Worm (Caenorhabditis elegans) whole organism, young adult: ENCODE measurements around the gene dnpp-1.

Experiments
- B0261.1 ChIP-seq: sonication (generic microtip); optimal IDR thresholded peaks from 2 replicates; lab custom pipeline; 2016; ENCODE audit warnings: mild to moderate bottlenecking, missing genetic modification characterization, moderate library complexity, missing compliant biosample characterization
- C06A6.2 ChIP-seq: fragments of 200-800 bp; sonication (Bioruptor generic); conservative IDR thresholded peaks from 2 replicates; pipeline ENCODE4 v1.3.6; 2022; ENCODE audit warnings: missing genetic modification characterization, missing compliant biosample characterization
- D2030.7 ChIP-seq: fragments of 200-800 bp; sonication (Bioruptor generic); IDR thresholded peaks from 2 replicates; pipeline ENCODE4 v1.3.6; 2022; ENCODE audit warnings: missing genetic modification reagents, missing genetic modification characterization, missing compliant biosample characterization
- F22D6.2 ChIP-seq: sonication (generic microtip); optimal IDR thresholded peaks from 2 replicates; lab custom pipeline; 2016; ENCODE audit warnings: mild to moderate bottlenecking, missing genetic modification characterization, missing compliant biosample characterization
- F49E8.2 ChIP-seq: sonication (generic microtip); optimal IDR thresholded peaks from 3 replicates; lab custom pipeline; 2017; ENCODE audit warnings: missing genetic modification characterization, mild to moderate bottlenecking, missing compliant biosample characterization, antibody characterized with exemption, moderate library complexity; ENCODE audit not compliant: insufficient read depth
- F52B5.7 ChIP-seq: sonication (generic microtip); optimal IDR thresholded peaks from 2 replicates; lab custom pipeline; 2016; ENCODE audit warnings: mild to moderate bottlenecking, missing genetic modification characterization, missing compliant biosample characterization
- F55B11.4 ChIP-seq: sonication (generic microtip); optimal IDR thresholded peaks from 2 replicates; lab custom pipeline; 2016; ENCODE audit warnings: missing compliant biosample characterization, missing genetic modification characterization, borderline replicate concordance; ENCODE audit not compliant: insufficient read depth
- F57A8.1 ChIP-seq: fragments of 200-800 bp; sonication (Bioruptor generic); optimal IDR thresholded peaks from 2 replicates; lab custom pipeline; 2018; ENCODE audit warnings: mild to moderate bottlenecking, missing genetic modification characterization, moderate library complexity, missing compliant biosample characterization
- F57C9.4 ChIP-seq: sonication (generic microtip); optimal IDR thresholded peaks from 2 replicates; lab custom pipeline; 2017; ENCODE audit warnings: mild to moderate bottlenecking, missing genetic modification characterization, missing compliant biosample characterization
- Y53G8AR.9 ChIP-seq: fragments of 200-800 bp; sonication (Bioruptor generic); conservative IDR thresholded peaks from 2 replicates; pipeline ENCODE4 v1.3.6; 2022; ENCODE audit warnings: missing genetic modification reagents, missing genetic modification characterization, missing compliant biosample characterization
- Y56A3A.18 ChIP-seq: fragments of 200-800 bp; sonication (Bioruptor generic); IDR thresholded peaks from 2 replicates; pipeline ENCODE4 v1.3.6; 2022; ENCODE audit warnings: missing genetic modification reagents, missing genetic modification characterization, missing compliant biosample characterization
- akir-1 ChIP-seq: fragments of 200-800 bp; sonication (Bioruptor generic); optimal IDR thresholded peaks from 2 replicates; lab custom pipeline; 2018; ENCODE audit warnings: mild to moderate bottlenecking, missing genetic modification characterization, moderate library complexity, missing compliant biosample characterization
- aptf-2 ChIP-seq: fragments of 200-800 bp; sonication (Bioruptor generic); conservative IDR thresholded peaks from 2 replicates; pipeline ENCODE4 v1.3.6; 2022; ENCODE audit warnings: missing genetic modification reagents, missing genetic modification characterization, missing compliant biosample characterization
- attf-3 ChIP-seq: fragments of 200-800 bp; sonication (Bioruptor generic); conservative IDR thresholded peaks from 2 replicates; pipeline ENCODE4 v1.3.6; 2022; ENCODE audit warnings: missing genetic modification reagents, missing genetic modification characterization, missing compliant biosample characterization
- bed-2 ChIP-seq: fragments of 200-800 bp; sonication (Bioruptor generic); IDR thresholded peaks from 2 replicates; pipeline ENCODE4 v1.3.6; 2022; ENCODE audit warnings: missing genetic modification reagents, missing genetic modification characterization, missing compliant biosample characterization
- cebp-2 ChIP-seq: fragments of 200-800 bp; sonication (Bioruptor generic); IDR thresholded peaks from 2 replicates; pipeline ENCODE4 v1.3.6; 2022; ENCODE audit warnings: missing genetic modification characterization, missing compliant biosample characterization
- ceh-100 ChIP-seq: fragments of 200-800 bp; sonication (Bioruptor generic); IDR thresholded peaks from 2 replicates; pipeline ENCODE4 v1.3.6; 2022; ENCODE audit warnings: missing genetic modification reagents, missing genetic modification characterization, missing compliant biosample characterization
- ceh-40 ChIP-seq: fragments of 200-800 bp; sonication (Bioruptor generic); IDR thresholded peaks from 2 replicates; pipeline ENCODE4 v1.3.6; 2022; ENCODE audit warnings: missing genetic modification characterization, missing compliant biosample characterization
- ceh-79 ChIP-seq: sonication (generic microtip); optimal IDR thresholded peaks from 2 replicates; lab custom pipeline; 2017; ENCODE audit warnings: mild to moderate bottlenecking, missing genetic modification characterization, missing compliant biosample characterization
- ceh-91 ChIP-seq: fragments of 200-800 bp; sonication (Bioruptor generic); IDR thresholded peaks from 2 replicates; pipeline ENCODE4 v1.3.6; 2022; ENCODE audit warnings: missing genetic modification reagents, missing genetic modification characterization, missing compliant biosample characterization
- dpff-1 ChIP-seq: sonication (generic microtip); optimal IDR thresholded peaks from 2 replicates; lab custom pipeline; 2017; ENCODE audit warnings: mild to moderate bottlenecking, missing genetic modification characterization, missing compliant biosample characterization
- egrh-3 ChIP-seq: fragments of 200-800 bp; sonication (Bioruptor generic); IDR thresholded peaks from 2 replicates; pipeline ENCODE4 v1.3.6; 2022; ENCODE audit warnings: missing genetic modification reagents, missing genetic modification characterization, missing compliant biosample characterization
- ets-4 ChIP-seq: fragments of 200-800 bp; sonication (Bioruptor generic); optimal IDR thresholded peaks from 2 replicates; lab custom pipeline; 2018; ENCODE audit warnings: mild to moderate bottlenecking, missing genetic modification characterization, missing compliant biosample characterization
- fkh-3 ChIP-seq: sonication (generic microtip); optimal IDR thresholded peaks from 2 replicates; lab custom pipeline; 2016; ENCODE audit warnings: mild to moderate bottlenecking, missing genetic modification characterization, missing compliant biosample characterization
- hlh-26 ChIP-seq: fragments of 200-800 bp; sonication (Bioruptor generic); conservative IDR thresholded peaks from 2 replicates; pipeline ENCODE4 v1.3.6; 2022; ENCODE audit warnings: missing genetic modification reagents, missing genetic modification characterization, missing compliant biosample characterization
- hrde-1 ChIP-seq: sonication (generic microtip); optimal IDR thresholded peaks from 2 replicates; lab custom pipeline; 2016; ENCODE audit warnings: missing genetic modification characterization, mild to moderate bottlenecking, missing compliant biosample characterization, moderate library complexity, missing genotype, missing genetic modification reagents, borderline replicate concordance
- hsf-1 ChIP-seq: fragments of 200-800 bp; sonication (Bioruptor generic); IDR thresholded peaks from 2 replicates; pipeline ENCODE4 v1.3.6; 2022; ENCODE audit warnings: missing genetic modification reagents, missing genetic modification characterization, missing compliant biosample characterization
- lin-35 ChIP-seq, 3 experiments: fragments of 150-350 bp in 2 of 3; sonication (generic microtip) in 1 of 3; optimal IDR thresholded peaks; 2 replicates each; lab custom pipeline; 2014 to 2018; ENCODE audit warnings: missing biosample characterization in 3 of 3, missing genetic modification characterization in 3 of 3, missing genetic modification reagents in 3 of 3
- lsl-1 ChIP-seq: fragments of 200-800 bp; sonication (Bioruptor generic); optimal IDR thresholded peaks from 2 replicates; lab custom pipeline; 2018; ENCODE audit warnings: mild to moderate bottlenecking, missing genetic modification characterization, moderate library complexity, missing compliant biosample characterization
- lsy-27 ChIP-seq: sonication (generic microtip); optimal IDR thresholded peaks from 2 replicates; lab custom pipeline; 2017; ENCODE audit warnings: missing genetic modification characterization, mild to moderate bottlenecking, missing compliant biosample characterization, antibody characterized with exemption, missing genotype, borderline replicate concordance; ENCODE audit not compliant: insufficient read depth
- madf-3 ChIP-seq: fragments of 200-800 bp; sonication (Bioruptor generic); IDR thresholded peaks from 2 replicates; pipeline ENCODE4 v1.3.6; 2022; ENCODE audit warnings: missing genetic modification reagents, missing genetic modification characterization, missing compliant biosample characterization
- madf-8 ChIP-seq: fragments of 200-800 bp; sonication (Bioruptor generic); conservative IDR thresholded peaks from 2 replicates; pipeline ENCODE4 v1.3.6; 2022; ENCODE audit warnings: missing genetic modification reagents, missing genetic modification characterization, missing compliant biosample characterization
- mcd-1 ChIP-seq: fragments of 200-800 bp; sonication (Bioruptor generic); IDR thresholded peaks from 2 replicates; pipeline ENCODE4 v1.3.6; 2022; ENCODE audit warnings: missing genetic modification reagents, missing genetic modification characterization, missing compliant biosample characterization
- nfya-1 ChIP-seq: sonication (generic microtip); optimal IDR thresholded peaks from 2 replicates; lab custom pipeline; 2017; ENCODE audit warnings: antibody characterized with exemption, missing compliant biosample characterization, missing genetic modification characterization, borderline replicate concordance; ENCODE audit not compliant: insufficient read depth
- nhr-120 ChIP-seq: fragments of 200-800 bp; sonication (Bioruptor generic); IDR thresholded peaks from 2 replicates; pipeline ENCODE4 v1.3.6; 2022; ENCODE audit warnings: missing genetic modification characterization, missing compliant biosample characterization
- nhr-27 ChIP-seq: fragments of 200-800 bp; sonication (Bioruptor generic); optimal IDR thresholded peaks from 2 replicates; lab custom pipeline; 2018; ENCODE audit warnings: mild to moderate bottlenecking, missing genetic modification characterization, moderate library complexity, missing compliant biosample characterization
- pha-4 ChIP-seq: fragments of 150-350 bp; sonication (generic microtip); optimal IDR thresholded peaks from 2 replicates; lab custom pipeline; 2014; ENCODE audit warnings: missing biosample characterization, missing genetic modification reagents, missing genetic modification characterization
- repo-1 ChIP-seq: sonication (generic microtip); optimal IDR thresholded peaks from 2 replicates; lab custom pipeline; 2017; ENCODE audit warnings: mild to moderate bottlenecking, missing genetic modification characterization, missing compliant biosample characterization
- rpc-1 ChIP-seq, 2 experiments: fragments of 150-350 bp in 1 of 2; sonication (generic microtip) in 1 of 2; optimal IDR thresholded peaks; 2 replicates each; lab custom pipeline; 2014 to 2018; ENCODE audit warnings: missing biosample characterization in 1 of 2, missing genetic modification characterization in 1 of 2, missing genetic modification reagents in 1 of 2, missing genotype in 1 of 2
- sdz-38 ChIP-seq: sonication (generic microtip); optimal IDR thresholded peaks from 2 replicates; lab custom pipeline; 2016; ENCODE audit warnings: missing genotype, missing genetic modification characterization, missing compliant biosample characterization
- snpc-1.1 ChIP-seq: sonication (generic microtip); optimal IDR thresholded peaks from 2 replicates; lab custom pipeline; 2017; ENCODE audit warnings: missing genetic modification characterization, mild to moderate bottlenecking, missing compliant biosample characterization, antibody characterized with exemption, moderate library complexity, missing genotype, missing genetic modification reagents; ENCODE audit not compliant: insufficient read depth
- snpc-1.3 ChIP-seq: sonication (generic microtip); optimal IDR thresholded peaks from 2 replicates; lab custom pipeline; 2017; ENCODE audit warnings: missing genetic modification characterization, mild to moderate bottlenecking, missing compliant biosample characterization, antibody characterized with exemption, moderate library complexity, missing genotype, missing genetic modification reagents; ENCODE audit not compliant: insufficient read depth
- tlf-1 ChIP-seq: fragments of 200-800 bp; sonication (Bioruptor generic); optimal IDR thresholded peaks from 2 replicates; lab custom pipeline; 2018; ENCODE audit warnings: mild to moderate bottlenecking, missing genetic modification characterization, missing compliant biosample characterization
- ztf-28 ChIP-seq: fragments of 200-800 bp; sonication (Bioruptor generic); IDR thresholded peaks from 2 replicates; pipeline ENCODE4 v1.3.6; 2022; ENCODE audit warnings: missing genetic modification reagents, missing genetic modification characterization, missing compliant biosample characterization
- ztf-3 ChIP-seq: fragments of 200-800 bp; sonication (Bioruptor generic); optimal IDR thresholded peaks from 2 replicates; lab custom pipeline; 2018; ENCODE audit warnings: mild to moderate bottlenecking, missing genetic modification characterization, missing compliant biosample characterization

Gene dnpp-1

DNA sequence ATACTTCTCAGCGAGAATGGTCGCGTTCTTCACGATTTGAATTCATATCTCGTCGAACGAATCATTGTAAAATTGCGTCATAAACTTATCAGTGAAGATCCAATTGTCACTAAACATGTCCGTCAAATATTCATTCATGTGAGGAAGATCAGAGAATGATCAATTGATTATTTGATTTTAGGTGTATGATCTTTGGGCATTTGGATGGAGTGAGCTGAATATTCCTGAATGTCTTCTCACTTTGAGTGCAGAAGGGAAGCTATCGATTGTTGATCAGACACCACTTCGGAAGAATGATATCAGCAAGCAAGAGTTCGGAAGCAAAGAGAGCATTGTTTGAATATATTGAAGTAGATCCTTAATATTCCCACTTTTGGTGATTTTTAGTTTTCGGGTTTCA lies 10.7 kb upstream of the dnpp-1 start (continued):
- TF ChIP-seq ets-4 (GFP tag; lab: Kevin White, UChicago) (no peak), lsy-27 (tag; lab: Kevin White, UChicago) (no peak), nfya-1 (tag; lab: Kevin White, UChicago) (no peak), snpc-1.3 (tag; lab: Kevin White, UChicago) (no peak), ztf-3 (no peak), egrh-3 (GFP tag; lab: Robert Waterston, UW) (no peak), ztf-28 (no peak)

DNA sequence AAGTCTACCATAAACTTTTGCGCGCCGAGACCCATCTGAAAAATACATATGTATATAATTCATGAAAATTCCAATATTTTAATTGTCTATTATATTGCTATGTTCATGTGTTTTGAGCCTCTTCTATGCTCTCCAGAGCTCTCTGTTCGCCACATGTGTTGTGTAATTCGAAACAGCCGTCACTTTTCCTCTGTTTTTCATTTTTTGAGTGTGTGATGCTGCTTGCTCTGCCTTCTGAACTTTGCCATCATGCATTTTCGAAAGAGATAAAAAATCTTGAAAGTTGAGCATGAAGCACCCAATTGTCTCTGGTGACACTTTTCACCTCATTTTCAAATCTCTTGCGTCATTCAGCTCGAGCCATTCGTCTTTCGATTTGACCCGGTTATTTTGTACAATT lies 8.7 kb upstream of the dnpp-1 start:
- no peak for TF ChIP-seq hrde-1 (tag; lab: Kevin White, UChicago)
- no peak for TF ChIP-seq lin-35 (GFP tag; optimal IDR thresholded peaks at IDR 0.05; lab: Kevin White, UChicago)
- TF ChIP-seq akir-1 (GFP tag; lab: Kevin White, UChicago) = no peak
- no peak for TF ChIP-seq tlf-1 (GFP tag; lab: Kevin White, UChicago)
- no peak for TF ChIP-seq nhr-120
- TF ChIP-seq nhr-27 (tag; lab: Kevin White, UChicago) = no peak
- no peak for TF ChIP-seq hsf-1 (GFP tag; lab: Robert Waterston, UW)
- TF ChIP-seq ztf-28 = no peak
- no peak for TF ChIP-seq fkh-3
- no peak for TF ChIP-seq Y56A3A.18 (GFP tag; lab: Robert Waterston, UW)
- TF ChIP-seq F22D6.2 (tag; lab: Kevin White, UChicago) = no peak
- no peak for TF ChIP-seq F52B5.7 (tag; lab: Kevin White, UChicago)
- TF ChIP-seq attf-3 (GFP tag; lab: Robert Waterston, UW) = no peak
- TF ChIP-seq D2030.7 = no peak
- no peak for TF ChIP-seq F55B11.4
- no peak for TF ChIP-seq hlh-26 (GFP tag; lab: Robert Waterston, UW)
- no peak for TF ChIP-seq B0261.1 (tag; lab: Kevin White, UChicago)
- TF ChIP-seq ceh-40 (GFP tag; lab: Robert Waterston, UW) = no peak
- TF ChIP-seq repo-1 (tag; lab: Kevin White, UChicago) = no peak

DNA sequence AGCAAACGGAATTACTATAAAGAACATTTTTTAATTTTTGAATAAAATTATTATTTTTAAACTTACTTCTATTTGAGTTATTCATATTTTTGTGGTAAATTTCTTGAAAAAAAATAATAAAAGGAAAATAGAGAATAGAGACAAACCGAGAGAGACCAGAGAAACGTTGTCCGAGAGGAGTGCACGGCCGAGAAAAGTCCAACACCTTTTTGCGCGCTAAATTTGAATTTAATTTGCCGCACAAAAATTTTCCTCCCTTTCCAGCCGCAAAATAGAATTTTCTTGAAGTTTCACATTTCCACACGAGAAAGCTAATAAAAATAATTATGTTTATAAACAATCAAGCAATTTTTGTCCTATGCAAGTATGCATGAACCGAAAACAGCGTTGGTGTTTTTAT lies 8.2 kb upstream of the dnpp-1 start, which contains the start of the genes F01F1.11 and F01F1.3:
Gene F01F1.11, minus strand, starts transcription at position 118 of the 400 bp plus-strand sequence.
Gene F01F1.3, plus strand, starts transcription at position 179 of the 400 bp plus-strand sequence.
- TF ChIP-seq F57A8.1 (no peak), dpff-1 (tag; lab: Kevin White, UChicago) (no peak), madf-8 (GFP tag; lab: Robert Waterston, UW) (0 out of 2 replicates have a peak, but pooled peaks have one; percentile 25), mcd-1 (GFP tag; lab: Robert Waterston, UW) (peak; percentile 77), F52B5.7 (tag; lab: Kevin White, UChicago) (no peak), ceh-100 (GFP tag; lab: Robert Waterston, UW) (peak; percentile 36; the same call in 1 of the 2 replicates), cebp-2 (GFP tag; lab: Robert Waterston, UW) (no peak), pha-4 (tag; lab: Kevin White, UChicago) (no peak), ceh-79 (tag; lab: Kevin White, UChicago) (no peak), snpc-1.1 (tag; lab: Kevin White, UChicago) (no peak), ceh-91 (GFP tag; lab: Robert Waterston, UW) (peak; percentile 50; the same call in 1 of the 2 replicates), bed-2 (GFP tag; lab: Robert Waterston, UW) (peak; percentile 77; the same call in 1 of the 2 replicates), lsl-1 (GFP tag; lab: Kevin White, UChicago) (peak; percentile 61), F49E8.2 (tag; lab: Kevin White, UChicago) (peak; percentile 42), rpc-1 (optimal IDR thresholded peaks at IDR 0.05; lab: Kevin White, UChicago) (no peak), rpc-1 (tag; optimal IDR thresholded peaks at IDR 0.05; lab: Kevin White, UChicago) (no peak), F57C9.4 (tag; lab: Kevin White, UChicago) (no peak), Y53G8AR.9 (GFP tag; lab: Robert Waterston, UW) (no peak), C06A6.2 (no peak), sdz-38 (tag; lab: Kevin White, UChicago) (no peak), D2030.7 (peak; percentile 69), F55B11.4 (no peak), madf-3 (GFP tag; lab: Robert Waterston, UW) (no peak), aptf-2 (0 out of 2 replicates have a peak, but pooled peaks have one; percentile 52), Y56A3A.18 (GFP tag; lab: Robert Waterston, UW) (no peak)
